Worm (Caenorhabditis elegans) whole organism, mixed stage, embryonic: ENCODE results near the gene F14H3.3.

Experiments used
- ceh-83 ChIP-seq: fragments of 200-800 bp; sonication (Bioruptor generic); optimal IDR thresholded peaks from 2 replicates; lab custom pipeline; 2018; ENCODE audit warnings: mild to moderate bottlenecking, missing genetic modification characterization, missing compliant biosample characterization
- mab-5 ChIP-seq: fragments of 150-350 bp; optimal IDR thresholded peaks from 2 replicates; lab custom pipeline; 2014; ENCODE audit warnings: missing biosample characterization, missing genetic modification characterization
- mep-1 ChIP-seq: fragments of 150-350 bp; optimal IDR thresholded peaks from 2 replicates; lab custom pipeline; 2017; ENCODE audit warnings: missing biosample characterization, missing genetic modification reagents, missing genetic modification characterization, inconsistent platforms
- nhr-2 ChIP-seq: fragments of 150-350 bp; optimal IDR thresholded peaks from 2 replicates; lab custom pipeline; 2014; ENCODE audit warnings: missing biosample characterization, missing genetic modification characterization
- nhr-76 ChIP-seq: sonication (generic microtip); optimal IDR thresholded peaks from 2 replicates; lab custom pipeline; 2017; ENCODE audit warnings: missing biosample characterization, missing genetic modification characterization
- unc-62 ChIP-seq: fragments of 150-350 bp; optimal IDR thresholded peaks from 2 replicates; lab custom pipeline; 2014; ENCODE audit warnings: missing biosample characterization, missing genetic modification reagents, missing genetic modification characterization

- TF ChIP-seq mep-1 (tag; lab: Kevin White, UChicago) (no peak), unc-62 (GFP tag; lab: Kevin White, UChicago) (no peak), ceh-83 (GFP tag; lab: Kevin White, UChicago) (no peak), mab-5 (tag; lab: Kevin White, UChicago) (no peak), nhr-76 (tag; lab: Kevin White, UChicago) (no peak), nhr-2 (no peak)
Observed at ce11 chrV:16033491-16033890, 19.8 kb downstream of the F14H3.3 start.
